Worm (Caenorhabditis elegans): ENCODE data around the gene ift-139.

Gene ift-139

ce11 chrIII:6039370-6039769 is at the start of gene ift-139:
ift-139 (minus strand) TSS chrIII:6039470.
- TF ChIP-seq ceh-32 (tag; optimal IDR thresholded peaks at IDR 0.05; ENCODE audit: poor library complexity) (no peak), pqm-1 (tag; optimal IDR thresholded peaks at IDR 0.05) (no peak), dmd-9 (GFP tag; IDR thresholded peaks at IDR 0.05) (no peak), php-3 (GFP tag; IDR thresholded peaks at IDR 0.05) (no peak), unc-62 (GFP tag; optimal IDR thresholded peaks at IDR 0.05 in 1 of 2) (no peak), unc-62 (tag; optimal IDR thresholded peaks at IDR 0.05) (no peak), ztf-7 (tag; optimal IDR thresholded peaks at IDR 0.05) (no peak), nhr-10 (tag; optimal IDR thresholded peaks at IDR 0.05) (no peak), lin-15B (tag; optimal IDR thresholded peaks at IDR 0.05) (no peak), ctbp-1 (GFP tag; IDR thresholded peaks at IDR 0.05) (no peak)

DNA sequence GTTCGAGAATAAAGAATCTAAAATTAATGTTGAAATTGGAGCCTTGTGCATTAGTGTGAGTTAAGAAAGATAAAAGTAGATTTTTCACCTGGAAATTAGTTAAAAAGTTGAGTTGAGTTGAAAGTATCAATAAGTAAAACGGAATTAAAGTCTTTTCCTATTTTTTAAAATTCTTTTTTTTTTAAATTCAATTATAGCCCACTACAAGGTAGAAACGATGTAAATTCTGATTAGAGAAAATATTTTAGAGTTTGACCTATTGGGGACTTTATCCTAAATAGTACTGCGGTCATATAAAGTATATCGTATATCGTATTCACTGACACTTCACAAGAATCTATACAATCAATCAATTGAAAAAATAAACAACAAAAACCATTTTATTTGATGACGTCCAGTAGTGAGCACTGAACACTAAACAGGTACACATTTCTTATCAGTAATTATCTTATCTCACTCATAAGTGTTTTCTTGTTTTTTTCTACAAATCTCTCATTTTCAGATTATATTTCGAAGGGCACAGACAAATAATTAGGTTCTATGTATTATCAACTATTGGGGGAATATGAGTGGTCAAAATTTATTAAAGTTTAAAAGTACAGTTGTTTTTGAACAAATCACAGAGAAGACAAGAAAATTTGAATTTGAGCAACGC is 48.6 kb upstream of the ift-139 start, which contains the start of gene wht-1:
Gene wht-1, minus strand, starts transcription at position 51 of the 655 bp plus-strand sequence.
- TF ChIP-seq hlh-11 (tag; optimal IDR thresholded peaks at IDR 0.05) (peak; percentile 45), ceh-62 (tag; optimal IDR thresholded peaks at IDR 0.05) (no peak), nhr-76 (tag; optimal IDR thresholded peaks at IDR 0.05) (no peak), F49E8.2 (tag; optimal IDR thresholded peaks at IDR 0.05; ENCODE audit: borderline replicate concordance) (no peak), aly-2 (tag; optimal IDR thresholded peaks at IDR 0.05) (no peak), nhr-77 (tag; optimal IDR thresholded peaks at IDR 0.05) (peak; percentile 15), nhr-10 (tag; optimal IDR thresholded peaks at IDR 0.05) (no peak), tag-97 (GFP tag; IDR thresholded peaks at IDR 0.05) (no peak), daf-16 (GFP tag; optimal IDR thresholded peaks at IDR 0.05) (no peak), daf-16 (tag; optimal IDR thresholded peaks at IDR 0.05) (peak; percentile 95), daf-19 (GFP tag; conservative IDR thresholded peaks at IDR 0.05) (no peak), jun-1 (tag; optimal IDR thresholded peaks at IDR 0.05) (no peak), pqm-1 (tag; optimal IDR thresholded peaks at IDR 0.05) (peak; percentile 70), ztf-7 (tag; optimal IDR thresholded peaks at IDR 0.05) (no peak), nhr-48 (tag; optimal IDR thresholded peaks at IDR 0.05) (peak; percentile 5), nhr-28 (tag; optimal IDR thresholded peaks at IDR 0.05) (peak; percentile 78), fos-1 (tag; optimal IDR thresholded peaks at IDR 0.05) (no peak), arid-1 (GFP tag; conservative IDR thresholded peaks at IDR 0.05) (no peak), gei-8 (GFP tag; optimal IDR thresholded peaks at IDR 0.05) (no peak), nhr-11 (tag; optimal IDR thresholded peaks at IDR 0.05) (no peak), mxl-3 (GFP tag; optimal IDR thresholded peaks at IDR 0.05) (no peak), dve-1 (tag; optimal IDR thresholded peaks at IDR 0.05; ENCODE audit: insufficient read depth) (peak; percentile 75)

ce11 chrIII:6085311-6085710 is 46.0 kb upstream of the ift-139 start:
- TF ChIP-seq aha-1 (tag) (peak; percentile 93), hlh-30 (tag; optimal IDR thresholded peaks at IDR 0.05; ENCODE audit: insufficient read depth) (no peak), unc-62 (GFP tag; optimal IDR thresholded peaks at IDR 0.05 in 1 of 2) (peak in 1 of 2 experiments; percentile 84), unc-62 (tag; optimal IDR thresholded peaks at IDR 0.05) (no peak)

ce11 chrIII:6080263-6080662 is 41.0 kb upstream of the ift-139 start, which contains the start of gene attf-4:
attf-4 (plus strand) TSS chrIII:6080563.
- TF ChIP-seq dmd-8 (GFP tag; IDR thresholded peaks at IDR 0.05): no peak
- peak; percentile 16 for TF ChIP-seq dve-1 (tag; optimal IDR thresholded peaks at IDR 0.05; ENCODE audit: insufficient read depth)
- TF ChIP-seq nhr-28 (tag; optimal IDR thresholded peaks at IDR 0.05): peak; percentile 2
- no peak for TF ChIP-seq aha-1 (tag)
- peak; percentile 27 for TF ChIP-seq pqm-1 (tag; optimal IDR thresholded peaks at IDR 0.05)
- no peak for TF ChIP-seq daf-16 (GFP tag; optimal IDR thresholded peaks at IDR 0.05)
- TF ChIP-seq daf-16 (tag; optimal IDR thresholded peaks at IDR 0.05): peak; percentile 13

- TF ChIP-seq zag-1 (tag; optimal IDR thresholded peaks at IDR 0.05) (no peak), tag-97 (GFP tag; IDR thresholded peaks at IDR 0.05) (no peak), mep-1 (tag; optimal IDR thresholded peaks at IDR 0.05) (peak; percentile 16), zfp-3 (GFP tag; conservative IDR thresholded peaks at IDR 0.05) (no peak), nhr-111 (GFP tag; optimal IDR thresholded peaks at IDR 0.05) (no peak), aha-1 (tag) (peak; percentile 74), dmd-9 (GFP tag; IDR thresholded peaks at IDR 0.05) (no peak), vab-7 (GFP tag; IDR thresholded peaks at IDR 0.05) (no peak), hmg-1.1 (GFP tag; IDR thresholded peaks at IDR 0.05) (no peak), lin-15B (tag; optimal IDR thresholded peaks at IDR 0.05) (no peak), nhr-76 (tag; optimal IDR thresholded peaks at IDR 0.05) (no peak), ces-1 (GFP tag; optimal IDR thresholded peaks at IDR 0.05) (no peak), egl-27 (tag; optimal IDR thresholded peaks at IDR 0.05) (no peak), unc-62 (GFP tag; optimal IDR thresholded peaks at IDR 0.05 in 1 of 2) (peak in 1 of 2 experiments; percentile 92), unc-62 (tag; optimal IDR thresholded peaks at IDR 0.05) (no peak), lsy-2 (tag; optimal IDR thresholded peaks at IDR 0.05) (peak in 1 of 2 experiments; percentile 21), nhr-42 (GFP tag; IDR thresholded peaks at IDR 0.05) (no peak), ceh-62 (tag; optimal IDR thresholded peaks at IDR 0.05) (no peak), daf-16 (GFP tag; optimal IDR thresholded peaks at IDR 0.05) (no peak), daf-16 (tag; optimal IDR thresholded peaks at IDR 0.05) (no peak)
These were observed 39.6 kb upstream of the ift-139 start for ce11 chrIII:6078917-6079316.

All from whole organism, L4 larva.